Fruit fly (Drosophila melanogaster) whole organism, embryonic: ENCODE results near the gene CG31495.
A peak's percentile ranks its signal among the peaks of the same experiment; 100 is the strongest.

ENCODE experiments used
- ATbp ChIP-seq: fragments of 200-800 bp; sonication (Bioruptor generic); optimal IDR thresholded peaks from 2 replicates; lab custom pipeline; 2017; ENCODE audit warnings: missing biosample characterization, mild to moderate bottlenecking, missing genetic modification characterization, missing genetic modification reagents
- Antp ChIP-seq: fragments of 200-800 bp; sonication (Bioruptor generic); optimal IDR thresholded peaks from 3 replicates; lab custom pipeline; 2016; ENCODE audit warnings: missing biosample characterization, missing genetic modification characterization
- Atf3 ChIP-seq: fragments of 200-800 bp; sonication (Bioruptor generic); optimal IDR thresholded peaks from 3 replicates; lab custom pipeline; 2016; ENCODE audit warnings: missing biosample characterization, missing genetic modification characterization
- CG10654 ChIP-seq: fragments of 200-800 bp; sonication (Bioruptor generic); optimal IDR thresholded peaks from 2 replicates; lab custom pipeline; 2016; ENCODE audit warnings: missing biosample characterization, missing genetic modification characterization
- CG11723 ChIP-seq: fragments of 200-800 bp; sonication (Bioruptor generic); optimal IDR thresholded peaks from 2 replicates; lab custom pipeline; 2017; ENCODE audit warnings: missing biosample characterization, mild to moderate bottlenecking, missing genetic modification characterization
- CG12236 ChIP-seq: fragments of 200-800 bp; sonication (Bioruptor generic); optimal IDR thresholded peaks from 2 replicates; lab custom pipeline; 2016; ENCODE audit warnings: missing biosample characterization, missing genetic modification characterization
- CG13775 ChIP-seq: fragments of 200-800 bp; sonication (Bioruptor generic); optimal IDR thresholded peaks from 3 replicates; lab custom pipeline; 2017; ENCODE audit warnings: missing biosample characterization, mild to moderate bottlenecking, missing genetic modification characterization
- CG16813 ChIP-seq: fragments of 200-800 bp; sonication (Bioruptor generic); IDR thresholded peaks from 3 replicates; pipeline ENCODE4 v1.3.6; 2022; ENCODE audit warnings: missing biosample characterization, missing genetic modification characterization; ENCODE audit not compliant: partially characterized antibody
- CG17361 ChIP-seq: fragments of 200-800 bp; sonication (Bioruptor generic); IDR thresholded peaks from 3 replicates; pipeline ENCODE4 v1.3.6; 2022; ENCODE audit warnings: missing biosample characterization, missing genetic modification characterization
- CG18011 ChIP-seq: fragments of 200-800 bp; sonication (Bioruptor generic); optimal IDR thresholded peaks from 2 replicates; lab custom pipeline; 2017; ENCODE audit warnings: missing biosample characterization, missing genetic modification characterization, mild to moderate bottlenecking, moderate library complexity, missing genotype
- CG18599 ChIP-seq: fragments of 200-800 bp; sonication (Bioruptor generic); optimal IDR thresholded peaks from 3 replicates; lab custom pipeline; 2017; ENCODE audit warnings: missing biosample characterization, missing genetic modification characterization, mild to moderate bottlenecking, moderate library complexity, missing genetic modification reagents
- CG18619 ChIP-seq: fragments of 200-800 bp; sonication (Bioruptor generic); optimal IDR thresholded peaks from 3 replicates; lab custom pipeline; 2017; ENCODE audit warnings: missing biosample characterization, mild to moderate bottlenecking, missing genetic modification characterization
- CG18764 ChIP-seq: fragments of 200-800 bp; sonication (Bioruptor generic); optimal IDR thresholded peaks from 3 replicates; lab custom pipeline; 2016; ENCODE audit warnings: missing biosample characterization, missing genetic modification characterization
- CG2120 ChIP-seq: fragments of 200-800 bp; sonication (Bioruptor generic); optimal IDR thresholded peaks from 3 replicates; lab custom pipeline; 2016; ENCODE audit warnings: missing biosample characterization, missing genetic modification characterization
- CG2875 ChIP-seq: fragments of 200-800 bp; sonication (Bioruptor generic); optimal IDR thresholded peaks from 2 replicates; lab custom pipeline; 2017; ENCODE audit warnings: missing biosample characterization, mild to moderate bottlenecking, missing genetic modification characterization, missing genetic modification reagents
- CG31441 ChIP-seq: fragments of 200-800 bp; sonication (Bioruptor generic); IDR thresholded peaks from 2 replicates; pipeline ENCODE4 v1.3.6; 2022; ENCODE audit warnings: missing biosample characterization, missing genetic modification characterization
- CG4360 ChIP-seq: fragments of 200-800 bp; sonication (Bioruptor generic); IDR thresholded peaks from 2 replicates; pipeline ENCODE4 v1.3.6; 2022; ENCODE audit warnings: missing biosample characterization, missing genetic modification characterization
- CG5953 ChIP-seq: fragments of 200-800 bp; sonication (Bioruptor generic); IDR thresholded peaks from 2 replicates; pipeline ENCODE4 v1.3.6; 2022; ENCODE audit warnings: missing biosample characterization, missing genetic modification characterization
- CG7372 ChIP-seq: fragments of 200-800 bp; sonication (Bioruptor generic); IDR thresholded peaks from 2 replicates; pipeline ENCODE4 v1.3.6; 2022; ENCODE audit warnings: missing biosample characterization, missing genetic modification characterization
- CG8765 ChIP-seq: fragments of 200-800 bp; sonication (Bioruptor generic); IDR thresholded peaks from 2 replicates; pipeline ENCODE4 v1.3.6; 2022; ENCODE audit warnings: missing biosample characterization, missing genetic modification characterization
- CkIIα-i1 ChIP-seq: fragments of 200-800 bp; sonication (Bioruptor generic); IDR thresholded peaks from 2 replicates; pipeline ENCODE4 v1.3.6; 2022; ENCODE audit warnings: missing biosample characterization, missing genetic modification characterization
- Dbx ChIP-seq: fragments of 200-800 bp; sonication (Bioruptor generic); IDR thresholded peaks from 3 replicates; pipeline ENCODE4 v1.3.6; 2022; ENCODE audit warnings: missing biosample characterization, missing genetic modification characterization
- E2f1 ChIP-seq: fragments of 200-800 bp; sonication (Bioruptor generic); IDR thresholded peaks from 2 replicates; pipeline ENCODE4 v1.3.6; 2022; ENCODE audit warnings: missing biosample characterization, missing genetic modification characterization
- Ets65A ChIP-seq: fragments of 200-800 bp; sonication (Bioruptor generic); peaks from one replicate; lab custom pipeline; 2016; ENCODE audit warnings: missing biosample characterization, missing genetic modification characterization
- H15 ChIP-seq: fragments of 200-800 bp; sonication (Bioruptor generic); IDR thresholded peaks from 3 replicates; pipeline ENCODE4 v1.3.6; 2022; ENCODE audit warnings: missing biosample characterization, missing genetic modification characterization
- Hmx ChIP-seq: fragments of 200-800 bp; sonication (Bioruptor generic); optimal IDR thresholded peaks from 2 replicates; lab custom pipeline; 2016; ENCODE audit warnings: missing biosample characterization, missing genetic modification characterization
- MBD-R2 ChIP-seq: fragments of 200-800 bp; sonication (Bioruptor generic); IDR thresholded peaks from 2 replicates; pipeline ENCODE4 v1.3.6; 2022; ENCODE audit warnings: missing biosample characterization, missing genetic modification characterization
- Mes4 ChIP-seq: fragments of 200-800 bp; sonication (Bioruptor generic); optimal IDR thresholded peaks from 2 replicates; lab custom pipeline; 2016; ENCODE audit warnings: missing biosample characterization, missing genetic modification characterization
- Nf-YA ChIP-seq: fragments of 200-800 bp; sonication (Bioruptor generic); IDR thresholded peaks from 2 replicates; pipeline ENCODE4 v1.3.6; 2022; ENCODE audit warnings: missing biosample characterization, missing genetic modification characterization
- Nf-YB ChIP-seq: fragments of 200-800 bp; sonication (Bioruptor generic); optimal IDR thresholded peaks from 3 replicates; lab custom pipeline; 2019; ENCODE audit warnings: missing biosample characterization, mild to moderate bottlenecking, missing genetic modification characterization, moderate library complexity
- PHDP ChIP-seq: fragments of 200-800 bp; sonication (Bioruptor generic); optimal IDR thresholded peaks from 3 replicates; lab custom pipeline; 2018; ENCODE audit warnings: missing biosample characterization, mild to moderate bottlenecking, missing genetic modification characterization, moderate library complexity
- Ptx1 ChIP-seq: fragments of 200-800 bp; sonication (Bioruptor generic); IDR thresholded peaks from 2 replicates; pipeline ENCODE4 v1.3.6; 2022; ENCODE audit warnings: missing biosample characterization, missing genetic modification characterization
- Side ChIP-seq: fragments of 200-800 bp; sonication (Bioruptor generic); optimal IDR thresholded peaks from 2 replicates; lab custom pipeline; 2016; ENCODE audit warnings: missing biosample characterization, missing genetic modification characterization
- Taf1 ChIP-seq: fragments of 200-800 bp; sonication (Bioruptor generic); IDR thresholded peaks from 2 replicates; pipeline ENCODE4 v1.3.6; 2022; ENCODE audit warnings: missing biosample characterization, missing genetic modification characterization
- Tbp ChIP-seq: fragments of >200 bp; optimal IDR thresholded peaks from 2 replicates; lab custom pipeline; 2018; ENCODE audit warnings: missing biosample characterization, missing genetic modification characterization
- Vsx1 ChIP-seq: fragments of 200-800 bp; sonication (Bioruptor generic); optimal IDR thresholded peaks from 2 replicates; lab custom pipeline; 2017; ENCODE audit warnings: missing biosample characterization, mild to moderate bottlenecking, missing genetic modification characterization, missing genetic modification reagents
- Xbp1 ChIP-seq: fragments of 200-800 bp; sonication (Bioruptor generic); optimal IDR thresholded peaks from 3 replicates; lab custom pipeline; 2016; ENCODE audit warnings: missing biosample characterization, mild to moderate bottlenecking, missing genetic modification characterization
- ci ChIP-seq: fragments of 200-800 bp; sonication (Bioruptor generic); IDR thresholded peaks from 3 replicates; pipeline ENCODE4 v1.3.6; 2022; ENCODE audit warnings: missing biosample characterization, missing genetic modification characterization
- corto ChIP-seq: fragments of 200-800 bp; sonication (Bioruptor generic); optimal IDR thresholded peaks from 2 replicates; lab custom pipeline; 2016; ENCODE audit warnings: missing biosample characterization, mild to moderate bottlenecking, missing genetic modification characterization, moderate library complexity
- croc ChIP-seq: fragments of 200-800 bp; sonication (Bioruptor generic); conservative IDR thresholded peaks from 3 replicates; pipeline ENCODE4 v1.3.6; 2022; ENCODE audit warnings: missing biosample characterization, missing genetic modification characterization
- cwo ChIP-seq: fragments of 200-800 bp; sonication (Bioruptor generic); optimal IDR thresholded peaks from 3 replicates; lab custom pipeline; 2017; ENCODE audit warnings: missing biosample characterization, missing genetic modification characterization, mild to moderate bottlenecking, moderate library complexity, missing genetic modification reagents
- grn ChIP-seq: fragments of 200-800 bp; sonication (Bioruptor generic); optimal IDR thresholded peaks from 3 replicates; lab custom pipeline; 2017; ENCODE audit warnings: missing biosample characterization, missing genetic modification characterization
- nmo ChIP-seq: fragments of 200-800 bp; sonication (Bioruptor generic); optimal IDR thresholded peaks from 2 replicates; lab custom pipeline; 2018; ENCODE audit warnings: missing biosample characterization, mild to moderate bottlenecking, missing genetic modification characterization, moderate library complexity
- p53 ChIP-seq: fragments of 200-800 bp; sonication (Bioruptor generic); optimal IDR thresholded peaks from 2 replicates; lab custom pipeline; 2016; ENCODE audit warnings: missing biosample characterization, missing genetic modification characterization
- pan ChIP-seq, 4 experiments: fragments of >200 bp in 3 of 4; fragments of 200-800 bp in 1 of 4; sonication (Bioruptor generic) in 1 of 4; optimal IDR thresholded peaks in 3 of 4; IDR thresholded peaks in 1 of 4; 2 replicates each; pipeline versions ENCODE4 v1.3.6 to Lab custom; 2017 to 2022; ENCODE audit warnings: missing biosample characterization in 2 of 4, missing genetic modification characterization in 2 of 4, mixed read lengths in 1 of 4
- repo ChIP-seq: fragments of 200-800 bp; sonication (Bioruptor generic); optimal IDR thresholded peaks from 2 replicates; lab custom pipeline; 2016; ENCODE audit warnings: missing biosample characterization, missing genetic modification characterization
- rib ChIP-seq: fragments of 200-800 bp; sonication (Bioruptor generic); IDR thresholded peaks from 2 replicates; pipeline ENCODE4 v1.3.6; 2022; ENCODE audit warnings: missing biosample characterization, missing genetic modification characterization
- sim ChIP-seq: fragments of 200-800 bp; sonication (Bioruptor generic); IDR thresholded peaks from 2 replicates; pipeline ENCODE4 v1.3.6; 2022; ENCODE audit warnings: missing biosample characterization, missing genetic modification characterization
- trh ChIP-seq: fragments of 200-800 bp; sonication (Bioruptor generic); optimal IDR thresholded peaks from 2 replicates; lab custom pipeline; 2016; ENCODE audit warnings: missing biosample characterization, missing genetic modification characterization
- ttk ChIP-seq: fragments of 200-800 bp; sonication (Bioruptor generic); IDR thresholded peaks from 2 replicates; pipeline ENCODE4 v2.1.2; 2022; ENCODE audit warnings: missing biosample characterization, missing genetic modification characterization
- unpg ChIP-seq: fragments of 200-800 bp; sonication (Bioruptor generic); optimal IDR thresholded peaks from 3 replicates; lab custom pipeline; 2018; ENCODE audit warnings: missing biosample characterization, mild to moderate bottlenecking, missing genetic modification characterization, moderate library complexity

Gene CG31495

dm6 chr3R:13831596-13832119, 8.1 kb downstream of the CG31495 start (continued):
- no peak for TF ChIP-seq Taf1 (GFP tag; lab: Robert Waterston, UW)
- peak; percentile 59; the same call in 1 of the 2 replicates for TF ChIP-seq ttk (GFP tag; lab: Robert Waterston, UW)
- no peak for TF ChIP-seq CG16813
- TF ChIP-seq CG17361 (GFP tag; lab: Robert Waterston, UW), result 0 out of 3 replicates have a peak, but pooled peaks have one; percentile 9
- no peak for TF ChIP-seq CG18011 (GFP tag; lab: Kevin White, UChicago)
- no peak for TF ChIP-seq rib (GFP tag; lab: Robert Waterston, UW)
- peak; percentile 17 for TF ChIP-seq Ets65A (GFP tag; lab: Kevin White, UChicago)
- TF ChIP-seq H15, result no peak
- no peak for TF ChIP-seq corto (GFP tag; lab: Kevin White, UChicago)
- no peak for TF ChIP-seq sim (GFP tag; lab: Robert Waterston, UW)
- no peak for TF ChIP-seq CG10654 (GFP tag; lab: Kevin White, UChicago)
- TF ChIP-seq Nf-YA, result no peak
- TF ChIP-seq trh (GFP tag; lab: Kevin White, UChicago), result no peak
- no peak for TF ChIP-seq MBD-R2 (GFP tag; lab: Robert Waterston, UW)
- peak; percentile 46 for TF ChIP-seq Ptx1 (GFP tag; lab: Robert Waterston, UW)
- peak; percentile 59 for TF ChIP-seq unpg (GFP tag; lab: Kevin White, UChicago)
- TF ChIP-seq CG4360, result peak; percentile 31; the same call in 1 of the 2 replicates
- TF ChIP-seq CG13775 (GFP tag; lab: Kevin White, UChicago), result no peak
- TF ChIP-seq Atf3 (GFP tag; lab: Kevin White, UChicago), result no peak
- peak; percentile 67 for TF ChIP-seq nmo (GFP tag; lab: Kevin White, UChicago)
- no peak for TF ChIP-seq CG8765
- no peak for TF ChIP-seq Side (GFP tag; lab: Kevin White, UChicago)
- no peak for TF ChIP-seq CG2120
- TF ChIP-seq CG5953 (GFP tag; lab: Robert Waterston, UW), result no peak; the same call in 1 of the 2 replicates
- TF ChIP-seq CG18619 (GFP tag; lab: Kevin White, UChicago), result peak; percentile 23
- no peak for TF ChIP-seq CG18599 (GFP tag; lab: Kevin White, UChicago)
- peak; percentile 32 for TF ChIP-seq Xbp1 (GFP tag; lab: Kevin White, UChicago)
- TF ChIP-seq Antp (GFP tag; lab: Kevin White, UChicago), result no peak
- TF ChIP-seq CG7372 (GFP tag; lab: Robert Waterston, UW), result peak; percentile 56
- no peak for TF ChIP-seq cwo
- TF ChIP-seq CG11723 (GFP tag; lab: Kevin White, UChicago), result no peak
- TF ChIP-seq croc (GFP tag; lab: Robert Waterston, UW), result peak; percentile 68; the same call in 2 of the 3 replicates
- no peak for TF ChIP-seq Nf-YB (GFP tag; lab: Kevin White, UChicago)
- peak; percentile 54 for TF ChIP-seq CG31441 (GFP tag; lab: Robert Waterston, UW)
- no peak for TF ChIP-seq CkIIα-i1 (GFP tag; lab: Robert Waterston, UW)
- TF ChIP-seq E2f1 (GFP tag; lab: Robert Waterston, UW), result peak; percentile 75
- TF ChIP-seq Mes4, result no peak
- TF ChIP-seq Dbx (GFP tag; lab: Robert Waterston, UW), result no peak
- TF ChIP-seq Hmx, result no peak
- TF ChIP-seq Tbp (GFP tag; lab: Kevin White, UChicago), result no peak
- TF ChIP-seq p53, result no peak
- peak; percentile 21 for TF ChIP-seq ATbp (GFP tag; lab: Kevin White, UChicago)
- no peak for TF ChIP-seq pan (optimal IDR thresholded peaks at IDR 0.05; lab: Kevin White, UChicago)
- peak in 1 of 2 experiments; percentile 34 for TF ChIP-seq pan (GFP tag; optimal IDR thresholded peaks at IDR 0.05 in 1 of 2, IDR thresholded peaks at IDR 0.05 in 1 of 2)
- no peak for TF ChIP-seq grn (GFP tag; lab: Kevin White, UChicago)
- TF ChIP-seq CG12236 (GFP tag; lab: Kevin White, UChicago), result no peak
- peak; percentile 62 for TF ChIP-seq PHDP (tag; lab: Kevin White, UChicago)
- no peak for TF ChIP-seq Vsx1 (GFP tag; lab: Kevin White, UChicago)
- TF ChIP-seq repo (GFP tag; lab: Kevin White, UChicago), result no peak
- no peak for TF ChIP-seq CG18764 (GFP tag; lab: Kevin White, UChicago)
- TF ChIP-seq CG2875 (GFP tag; lab: Kevin White, UChicago), result no peak
- TF ChIP-seq ci (GFP tag; lab: Robert Waterston, UW), result peak; percentile 91
